Worm (Caenorhabditis elegans) whole organism, L4 larva: ENCODE measurements around the gene dsb-3.

Source experiments
- F44E2.7 ChIP-seq: fragments of 200-800 bp; sonication (Bioruptor generic); IDR thresholded peaks from 2 replicates; pipeline ENCODE4 v2.1.2; 2022; ENCODE audit warnings: missing genetic modification characterization, missing compliant biosample characterization
- ama-1 ChIP-seq: fragments of 150-350 bp; optimal IDR thresholded peaks from 2 replicates; lab custom pipeline; 2014; ENCODE audit warnings: inconsistent platforms, mixed read lengths
- ces-1 ChIP-seq: fragments of 150-350 bp; sonication (generic microtip); optimal IDR thresholded peaks from 4 replicates; lab custom pipeline; 2014; ENCODE audit warnings: missing biosample characterization, missing genetic modification reagents, missing genetic modification characterization
- duxl-1 ChIP-seq: sonication (generic microtip); optimal IDR thresholded peaks from 2 replicates; lab custom pipeline; 2016; ENCODE audit warnings: mild to moderate bottlenecking, missing genetic modification characterization, moderate library complexity, missing compliant biosample characterization; ENCODE audit not compliant: poor library complexity
- fos-1 ChIP-seq: fragments of 150-350 bp; optimal IDR thresholded peaks from 2 replicates; lab custom pipeline; 2014; ENCODE audit warnings: missing biosample characterization, missing genetic modification characterization
- hlh-11 ChIP-seq: fragments of 200-800 bp; sonication (Bioruptor generic); optimal IDR thresholded peaks from 2 replicates; lab custom pipeline; 2018; ENCODE audit warnings: mild to moderate bottlenecking, missing genetic modification characterization, missing compliant biosample characterization
- unc-62 ChIP-seq, 3 experiments: fragments of 150-350 bp in 1 of 3; sonication (generic microtip); optimal IDR thresholded peaks in 2 of 3; peaks in 1 of 3; 1 replicate in 1 of 3; 2 replicates in 2 of 3; lab custom pipeline; 2014 to 2017; ENCODE audit warnings: missing biosample characterization in 3 of 3, missing genetic modification characterization in 3 of 3, missing genetic modification reagents in 3 of 3, missing genotype in 1 of 3
- zip-11 ChIP-seq: fragments of 200-800 bp; sonication (Bioruptor generic); IDR thresholded peaks from 2 replicates; pipeline ENCODE4 v1.3.6; 2022; ENCODE audit warnings: missing genetic modification characterization, missing compliant biosample characterization

DNA sequence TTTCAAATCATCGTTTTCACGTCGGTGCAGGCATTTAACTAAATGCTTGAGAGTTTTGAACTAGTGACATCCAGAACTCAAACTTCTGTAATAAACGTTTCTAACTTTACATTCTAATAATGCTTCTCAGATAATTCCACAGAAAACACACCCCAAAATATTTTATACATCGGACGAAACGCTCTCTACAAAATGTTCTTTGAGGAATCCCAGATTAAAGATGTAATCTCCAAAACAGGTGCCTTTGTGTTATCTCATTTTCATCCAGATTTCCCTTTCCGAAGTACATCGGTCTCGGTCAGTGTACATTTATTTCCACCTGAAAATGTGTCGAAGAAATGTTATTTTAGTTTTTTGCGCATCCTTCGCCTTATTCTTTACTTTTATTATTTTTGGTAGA lies 45.3 kb upstream of the dsb-3 start, which contains the start of gene C33H5.2:
- no peak for TF ChIP-seq zip-11 (GFP tag; lab: Robert Waterston, UW)
- TF ChIP-seq unc-62 (GFP tag; optimal IDR thresholded peaks at IDR 0.05 in 1 of 2; lab: Kevin White, UChicago): no peak
- TF ChIP-seq unc-62 (tag; optimal IDR thresholded peaks at IDR 0.05; lab: Kevin White, UChicago): no peak
- TF ChIP-seq fos-1 (tag; lab: Kevin White, UChicago): no peak
- no peak for TF ChIP-seq ama-1 (lab: Kevin White, UChicago)
- no peak for TF ChIP-seq ces-1
- no peak for TF ChIP-seq duxl-1 (tag; lab: Kevin White, UChicago)
- TF ChIP-seq hlh-11 (tag; lab: Kevin White, UChicago): no peak
- TF ChIP-seq F44E2.7 (GFP tag; lab: Robert Waterston, UW): no peak
